Fruit fly (Drosophila melanogaster) whole organism, embryonic: ENCODE data around the gene Jhbp12.

Experiments used
- Asciz ChIP-seq: fragments of 200-800 bp; sonication (Bioruptor generic); optimal IDR thresholded peaks from 2 replicates; lab custom pipeline; 2017; ENCODE audit warnings: missing biosample characterization, mild to moderate bottlenecking, missing genetic modification characterization, missing genetic modification reagents
- CG11456 ChIP-seq: fragments of 200-800 bp; sonication (Bioruptor generic); IDR thresholded peaks from 3 replicates; pipeline ENCODE4 v1.3.6; 2022; ENCODE audit warnings: missing biosample characterization, missing genetic modification characterization
- CG11504 ChIP-seq: fragments of 200-800 bp; sonication (Bioruptor generic); optimal IDR thresholded peaks from 3 replicates; lab custom pipeline; 2019; ENCODE audit warnings: missing biosample characterization, mild to moderate bottlenecking, missing genetic modification characterization, moderate library complexity
- CG11723 ChIP-seq: fragments of 200-800 bp; sonication (Bioruptor generic); optimal IDR thresholded peaks from 2 replicates; lab custom pipeline; 2017; ENCODE audit warnings: missing biosample characterization, mild to moderate bottlenecking, missing genetic modification characterization
- CG12219 ChIP-seq: fragments of 200-800 bp; sonication (Bioruptor generic); optimal IDR thresholded peaks from 3 replicates; lab custom pipeline; 2018; ENCODE audit warnings: missing biosample characterization, mild to moderate bottlenecking, missing genetic modification characterization
- CG12769 ChIP-seq: fragments of 200-800 bp; sonication (Bioruptor generic); optimal IDR thresholded peaks from 2 replicates; lab custom pipeline; 2019; ENCODE audit warnings: missing biosample characterization, mild to moderate bottlenecking, missing genetic modification characterization, moderate library complexity
- CG13296 ChIP-seq: fragments of 200-800 bp; sonication (Bioruptor generic); optimal IDR thresholded peaks from 3 replicates; lab custom pipeline; 2018; ENCODE audit warnings: missing biosample characterization, mild to moderate bottlenecking, missing genetic modification characterization
- CG15073 ChIP-seq: fragments of 200-800 bp; sonication (Bioruptor generic); optimal IDR thresholded peaks from 2 replicates; lab custom pipeline; 2016; ENCODE audit warnings: missing biosample characterization, missing genetic modification characterization
- CG15479 ChIP-seq: fragments of 200-800 bp; sonication (Bioruptor generic); optimal IDR thresholded peaks from 3 replicates; lab custom pipeline; 2019; ENCODE audit warnings: missing biosample characterization, mild to moderate bottlenecking, missing genetic modification characterization, moderate library complexity
- CG15601 ChIP-seq: fragments of 200-800 bp; sonication (Bioruptor generic); optimal IDR thresholded peaks from 3 replicates; lab custom pipeline; 2019; ENCODE audit warnings: missing biosample characterization, mild to moderate bottlenecking, missing genetic modification characterization, moderate library complexity
- CG15696 ChIP-seq: fragments of 200-800 bp; sonication (Bioruptor generic); optimal IDR thresholded peaks from 2 replicates; lab custom pipeline; 2019; ENCODE audit warnings: missing biosample characterization, mild to moderate bottlenecking, missing genetic modification characterization, moderate library complexity
- CG1832 ChIP-seq: fragments of 200-800 bp; sonication (Bioruptor generic); optimal IDR thresholded peaks from 2 replicates; lab custom pipeline; 2017; ENCODE audit warnings: missing biosample characterization, mild to moderate bottlenecking, missing genetic modification characterization, inconsistent platforms
- CG18619 ChIP-seq: fragments of 200-800 bp; sonication (Bioruptor generic); optimal IDR thresholded peaks from 3 replicates; lab custom pipeline; 2017; ENCODE audit warnings: missing biosample characterization, mild to moderate bottlenecking, missing genetic modification characterization
- CG2120 ChIP-seq: fragments of 200-800 bp; sonication (Bioruptor generic); optimal IDR thresholded peaks from 3 replicates; lab custom pipeline; 2016; ENCODE audit warnings: missing biosample characterization, missing genetic modification characterization
- CG2889 ChIP-seq: fragments of 200-800 bp; sonication (Bioruptor generic); IDR thresholded peaks from 3 replicates; pipeline ENCODE4 v1.3.6; 2022; ENCODE audit warnings: missing biosample characterization, missing genetic modification characterization
- CG33557 ChIP-seq: fragments of 200-800 bp; sonication (Bioruptor generic); optimal IDR thresholded peaks from 2 replicates; lab custom pipeline; 2019; ENCODE audit warnings: missing biosample characterization, mild to moderate bottlenecking, missing genetic modification characterization, moderate library complexity
- CG3407 ChIP-seq: fragments of 200-800 bp; sonication (Bioruptor generic); optimal IDR thresholded peaks from 2 replicates; lab custom pipeline; 2018; ENCODE audit warnings: missing biosample characterization, mild to moderate bottlenecking, missing genetic modification characterization
- CG3847 ChIP-seq: fragments of 200-800 bp; sonication (Bioruptor generic); IDR thresholded peaks from 2 replicates; pipeline ENCODE4 v1.3.6; 2022; ENCODE audit warnings: missing biosample characterization, missing genetic modification characterization
- CG3995 ChIP-seq: fragments of 200-800 bp; sonication (Bioruptor generic); optimal IDR thresholded peaks from 3 replicates; lab custom pipeline; 2016; ENCODE audit warnings: missing biosample characterization, missing genetic modification characterization
- CG42726 ChIP-seq: fragments of 200-800 bp; sonication (Bioruptor generic); IDR thresholded peaks from 2 replicates; pipeline ENCODE4 v1.3.6; 2022; ENCODE audit warnings: missing biosample characterization, missing genetic modification characterization; ENCODE audit not compliant: partially characterized antibody
- CG4820 ChIP-seq: fragments of 200-800 bp; sonication (Bioruptor generic); optimal IDR thresholded peaks from 3 replicates; lab custom pipeline; 2016; ENCODE audit warnings: missing biosample characterization, missing genetic modification characterization
- CG7556 ChIP-seq: fragments of 200-800 bp; sonication (Bioruptor generic); optimal IDR thresholded peaks from 2 replicates; lab custom pipeline; 2017; ENCODE audit warnings: missing biosample characterization, mild to moderate bottlenecking, missing genetic modification characterization
- CG7928 ChIP-seq: fragments of 200-800 bp; sonication (Bioruptor generic); optimal IDR thresholded peaks from 2 replicates; lab custom pipeline; 2017; ENCODE audit warnings: missing biosample characterization, mild to moderate bottlenecking, missing genetic modification characterization
- CG8388 ChIP-seq: fragments of 200-800 bp; sonication (Bioruptor generic); optimal IDR thresholded peaks from 2 replicates; lab custom pipeline; 2019; ENCODE audit warnings: missing biosample characterization, mild to moderate bottlenecking, missing genetic modification characterization, moderate library complexity
- CG9215 ChIP-seq: fragments of 200-800 bp; sonication (Bioruptor generic); IDR thresholded peaks from 2 replicates; pipeline ENCODE4 v1.3.6; 2022; ENCODE audit warnings: missing biosample characterization, missing genetic modification characterization
- CG9876 ChIP-seq: fragments of 200-800 bp; sonication (Bioruptor generic); optimal IDR thresholded peaks from 2 replicates; lab custom pipeline; 2016; ENCODE audit warnings: missing biosample characterization, missing genetic modification characterization
- CHES-1-like ChIP-seq: fragments of 200-800 bp; sonication (Bioruptor generic); optimal IDR thresholded peaks from 2 replicates; lab custom pipeline; 2016; ENCODE audit warnings: missing biosample characterization, missing genetic modification characterization
- CkIIα-i1 ChIP-seq: fragments of 200-800 bp; sonication (Bioruptor generic); IDR thresholded peaks from 2 replicates; pipeline ENCODE4 v1.3.6; 2022; ENCODE audit warnings: missing biosample characterization, missing genetic modification characterization
- CoRest ChIP-seq: fragments of 200-800 bp; sonication (Bioruptor generic); optimal IDR thresholded peaks from 3 replicates; lab custom pipeline; 2018; ENCODE audit warnings: missing biosample characterization, mild to moderate bottlenecking, missing genetic modification characterization, moderate library complexity
- Dad ChIP-seq: fragments of 200-800 bp; sonication (Bioruptor generic); optimal IDR thresholded peaks from 3 replicates; lab custom pipeline; 2016; ENCODE audit warnings: missing biosample characterization, missing genetic modification characterization
- Drgx ChIP-seq: fragments of 200-800 bp; sonication (Bioruptor generic); IDR thresholded peaks from 2 replicates; pipeline ENCODE4 v1.3.6; 2022; ENCODE audit warnings: missing biosample characterization, missing genetic modification characterization
- Elba2 ChIP-seq: fragments of 200-800 bp; sonication (Bioruptor generic); optimal IDR thresholded peaks from 3 replicates; lab custom pipeline; 2016; ENCODE audit warnings: missing biosample characterization, missing genetic modification characterization
- Gsc ChIP-seq: fragments of 200-800 bp; sonication (Bioruptor generic); IDR thresholded peaks from 2 replicates; pipeline ENCODE4 v1.3.6; 2022; ENCODE audit warnings: missing biosample characterization, missing genetic modification characterization
- Gug ChIP-seq: fragments of 200-800 bp; sonication (Bioruptor generic); IDR thresholded peaks from 4 replicates; pipeline ENCODE4 v1.3.6; 2022; ENCODE audit warnings: missing biosample characterization, missing genetic modification characterization
- Spps ChIP-seq: fragments of 200-800 bp; sonication (Bioruptor generic); optimal IDR thresholded peaks from 2 replicates; lab custom pipeline; 2018; ENCODE audit warnings: missing biosample characterization, mild to moderate bottlenecking, missing genetic modification characterization
- Taf1 ChIP-seq: fragments of 200-800 bp; sonication (Bioruptor generic); IDR thresholded peaks from 2 replicates; pipeline ENCODE4 v1.3.6; 2022; ENCODE audit warnings: missing biosample characterization, missing genetic modification characterization
- Xrp1 ChIP-seq: fragments of 200-800 bp; sonication (Bioruptor generic); IDR thresholded peaks from 2 replicates; pipeline ENCODE4 v1.3.6; 2022; ENCODE audit warnings: missing biosample characterization, missing genetic modification characterization
- bbx ChIP-seq: fragments of 200-800 bp; sonication (Bioruptor generic); IDR thresholded peaks from 2 replicates; pipeline ENCODE4 v1.3.6; 2022; ENCODE audit warnings: missing biosample characterization, missing genetic modification characterization; ENCODE audit not compliant: partially characterized antibody
- br ChIP-seq: fragments of >200 bp; optimal IDR thresholded peaks from 2 replicates; lab custom pipeline; 2017
- cad ChIP-seq: fragments of >200 bp; optimal IDR thresholded peaks from 2 replicates; lab custom pipeline; 2017; ENCODE audit warnings: missing biosample characterization, missing genetic modification characterization
- cg ChIP-seq: fragments of 200-800 bp; sonication (Bioruptor generic); optimal IDR thresholded peaks from 3 replicates; lab custom pipeline; 2019; ENCODE audit warnings: missing biosample characterization, mild to moderate bottlenecking, missing genetic modification characterization, moderate library complexity
- dysf ChIP-seq: fragments of 200-800 bp; sonication (Bioruptor generic); IDR thresholded peaks from 3 replicates; pipeline ENCODE4 v1.3.6; 2022; ENCODE audit warnings: missing biosample characterization, missing genetic modification characterization
- knrl ChIP-seq: fragments of 200-800 bp; sonication (Bioruptor generic); IDR thresholded peaks from 3 replicates; pipeline ENCODE4 v1.3.6; 2022; ENCODE audit warnings: missing biosample characterization, missing genetic modification characterization; ENCODE audit not compliant: partially characterized antibody
- mam ChIP-seq: fragments of 200-800 bp; sonication (Bioruptor generic); optimal IDR thresholded peaks from 3 replicates; lab custom pipeline; 2016; ENCODE audit warnings: missing biosample characterization, missing genetic modification characterization
- nau ChIP-seq: fragments of 200-800 bp; sonication (Bioruptor generic); optimal IDR thresholded peaks from 3 replicates; lab custom pipeline; 2017; ENCODE audit warnings: missing biosample characterization, mild to moderate bottlenecking, missing genetic modification characterization, missing genetic modification reagents
- otp ChIP-seq: fragments of 200-800 bp; sonication (Bioruptor generic); IDR thresholded peaks from 3 replicates; pipeline ENCODE4, ENCODE4 v1.3.6; 2022; ENCODE audit warnings: missing biosample characterization, missing genetic modification characterization
- row ChIP-seq: fragments of 200-800 bp; sonication (Bioruptor generic); IDR thresholded peaks from 3 replicates; pipeline ENCODE4 v1.3.6; 2022; ENCODE audit warnings: missing biosample characterization, missing genetic modification characterization
- sc ChIP-seq, 3 experiments: fragments of >200 bp in 2 of 3; fragments of 200-800 bp in 1 of 3; sonication (Bioruptor generic) in 1 of 3; optimal IDR thresholded peaks; 2 replicates in 2 of 3; 3 replicates in 1 of 3; lab custom pipeline; 2017; ENCODE audit warnings: mild to moderate bottlenecking in 1 of 3, missing biosample characterization in 1 of 3, missing genetic modification characterization in 1 of 3, missing genetic modification reagents in 1 of 3
- tll ChIP-seq, 2 experiments: fragments of 200-800 bp in 1 of 2; fragments of >200 bp in 1 of 2; sonication (Bioruptor generic) in 1 of 2; optimal IDR thresholded peaks; 2 replicates each; lab custom pipeline; 2017 to 2019; ENCODE audit warnings: missing biosample characterization in 2 of 2, missing genetic modification characterization in 2 of 2, mild to moderate bottlenecking in 1 of 2, moderate library complexity in 1 of 2
- unc-4 ChIP-seq: fragments of 200-800 bp; sonication (Bioruptor generic); IDR thresholded peaks from 2 replicates; pipeline ENCODE4 v1.3.6; 2022; ENCODE audit warnings: missing biosample characterization, missing genetic modification characterization; ENCODE audit not compliant: partially characterized antibody
- usp ChIP-seq: fragments of >200 bp; optimal IDR thresholded peaks from 2 replicates; lab custom pipeline; 2017; ENCODE audit warnings: missing biosample characterization, missing genetic modification characterization

The Jhbp12 gene

dm6 chr3R:24567427-24567771 is 42.8 kb downstream of the Jhbp12 start (continued):
- TF ChIP-seq bbx (GFP tag; lab: Robert Waterston, UW): no peak
- peak; percentile 83 for TF ChIP-seq CG7556 (GFP tag; lab: Kevin White, UChicago)
- peak; percentile 82 for TF ChIP-seq CG2889 (GFP tag; lab: Robert Waterston, UW)
- peak; percentile 70 for TF ChIP-seq CG9215 (GFP tag; lab: Robert Waterston, UW)
- TF ChIP-seq tll (GFP tag; optimal IDR thresholded peaks at IDR 0.05; lab: Kevin White, UChicago): no peak
- peak; percentile 73 for TF ChIP-seq CG15601
- peak; percentile 69 for TF ChIP-seq CG18619
- TF ChIP-seq Gsc (GFP tag; lab: Robert Waterston, UW): no peak
- TF ChIP-seq CG7928 (GFP tag; lab: Kevin White, UChicago): peak; percentile 65
- no peak for TF ChIP-seq sc (optimal IDR thresholded peaks at IDR 0.05; lab: Kevin White, UChicago)
- peak; percentile 66 for TF ChIP-seq sc (GFP tag; optimal IDR thresholded peaks at IDR 0.05; lab: Kevin White, UChicago)
- TF ChIP-seq knrl (GFP tag; lab: Robert Waterston, UW): no peak
- TF ChIP-seq CG11504 (tag; lab: Kevin White, UChicago): peak; percentile 88
- TF ChIP-seq CHES-1-like (GFP tag; lab: Kevin White, UChicago): peak; percentile 86
- peak; percentile 92 for TF ChIP-seq CG2120
- TF ChIP-seq CG9876: peak; percentile 51
- TF ChIP-seq Drgx (GFP tag; lab: Robert Waterston, UW): peak; percentile 85
- TF ChIP-seq usp (GFP tag; lab: Kevin White, UChicago): no peak
- no peak for TF ChIP-seq CG15479 (GFP tag; lab: Kevin White, UChicago)
- peak; percentile 95 for TF ChIP-seq CG12769 (tag; lab: Kevin White, UChicago)
- peak; percentile 78 for TF ChIP-seq CG3847 (GFP tag; lab: Robert Waterston, UW)
- peak; percentile 90 for TF ChIP-seq row (GFP tag; lab: Robert Waterston, UW)
- TF ChIP-seq CG33557 (GFP tag; lab: Kevin White, UChicago): no peak
- peak; percentile 45 for TF ChIP-seq CG3995 (GFP tag; lab: Kevin White, UChicago)
- no peak for TF ChIP-seq cg (GFP tag; lab: Kevin White, UChicago)
- no peak for TF ChIP-seq CG1832 (GFP tag; lab: Kevin White, UChicago)
- TF ChIP-seq Xrp1: peak; percentile 88
- peak; percentile 88 for TF ChIP-seq Gug (GFP tag; lab: Robert Waterston, UW)
- TF ChIP-seq CG11456 (GFP tag; lab: Robert Waterston, UW): peak; percentile 90
- no peak for TF ChIP-seq unc-4 (GFP tag; lab: Robert Waterston, UW)
- TF ChIP-seq dysf (GFP tag; lab: Robert Waterston, UW): peak; percentile 92
- TF ChIP-seq CG11723 (GFP tag; lab: Kevin White, UChicago): peak; percentile 80
- TF ChIP-seq CG42726: no peak
- peak; percentile 59 for TF ChIP-seq CG3407 (GFP tag; lab: Kevin White, UChicago)
- TF ChIP-seq nau (GFP tag; lab: Kevin White, UChicago): peak; percentile 75
- peak; percentile 70 for TF ChIP-seq CG15073 (GFP tag; lab: Kevin White, UChicago)
- no peak for TF ChIP-seq cad
- TF ChIP-seq CG8388 (GFP tag; lab: Kevin White, UChicago): peak; percentile 82
- TF ChIP-seq Spps: peak; percentile 26
- TF ChIP-seq CG12219 (GFP tag; lab: Kevin White, UChicago): peak; percentile 87
- peak; percentile 93 for TF ChIP-seq mam (GFP tag; lab: Kevin White, UChicago)
- peak; percentile 57; the same call in 1 of the 2 replicates for TF ChIP-seq CkIIα-i1 (GFP tag; lab: Robert Waterston, UW)
- peak; percentile 44 for TF ChIP-seq CG15696 (tag; lab: Kevin White, UChicago)
- TF ChIP-seq CG4820 (GFP tag; lab: Kevin White, UChicago): peak; percentile 79
- TF ChIP-seq Elba2: no peak
- peak; percentile 78 for TF ChIP-seq CG13296 (GFP tag; lab: Kevin White, UChicago)
- TF ChIP-seq br (lab: Kevin White, UChicago): no peak
- TF ChIP-seq Asciz (GFP tag; lab: Kevin White, UChicago): peak; percentile 74
- TF ChIP-seq CoRest (tag; lab: Kevin White, UChicago): peak; percentile 90
- TF ChIP-seq Taf1 (GFP tag; lab: Robert Waterston, UW): peak; percentile 71
- TF ChIP-seq Dad (GFP tag; lab: Kevin White, UChicago): peak; percentile 86
- TF ChIP-seq otp (GFP tag; lab: Robert Waterston, UW): peak; percentile 91
